Worm (Caenorhabditis elegans): Measurements from ENCODE around the gene ttr-27.

The ttr-27 gene

DNA sequence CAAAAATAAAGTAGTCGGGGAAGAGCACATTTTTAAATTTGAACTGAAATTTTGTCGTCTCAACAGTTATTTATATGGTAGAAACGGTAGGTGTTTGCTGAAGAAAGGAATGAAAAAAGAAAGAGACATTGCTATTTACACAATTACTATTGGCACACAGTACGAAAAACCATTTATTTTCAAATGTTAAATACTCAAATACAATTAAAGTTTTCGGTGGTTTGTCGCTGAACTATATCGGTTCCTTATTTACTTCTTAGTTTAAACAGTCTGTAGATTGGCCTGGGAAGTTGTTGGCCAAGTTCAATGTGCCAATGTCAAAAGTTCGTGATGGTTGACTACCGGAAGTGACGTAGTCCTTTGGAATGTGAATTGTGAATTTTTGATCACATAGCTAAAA, at the start of gene ttr-27:
Gene ttr-27, minus strand, starts transcription at position 45 of the 400 bp plus-strand sequence.
- TF ChIP-seq unc-62 (GFP tag; optimal IDR thresholded peaks at IDR 0.05), result no peak

DNA sequence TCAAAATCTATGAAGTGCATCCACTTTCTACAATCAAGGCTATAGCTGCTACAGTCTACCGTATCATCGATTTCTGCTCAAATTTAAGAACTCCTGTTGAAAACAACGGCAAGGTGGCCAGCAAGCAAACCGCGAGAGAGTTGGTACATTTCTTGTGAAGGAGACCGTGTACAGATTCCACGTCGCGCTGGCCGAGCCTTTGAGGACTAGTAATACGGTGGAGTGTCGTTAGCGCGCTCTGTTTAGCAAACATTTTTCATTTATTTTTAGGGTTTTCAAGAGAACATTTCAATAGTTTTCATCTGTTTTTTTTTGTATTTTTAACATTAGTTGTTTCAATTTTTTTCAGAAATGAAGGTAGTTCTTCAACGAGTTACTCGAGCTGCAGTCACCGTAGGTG, 48.4 kb upstream of the ttr-27 start, which contains the start of gene pqn-68:
Gene pqn-68, plus strand, starts transcription at position 350 of the 400 bp plus-strand sequence.
- TF ChIP-seq unc-62 (GFP tag; optimal IDR thresholded peaks at IDR 0.05), result no peak

DNA sequence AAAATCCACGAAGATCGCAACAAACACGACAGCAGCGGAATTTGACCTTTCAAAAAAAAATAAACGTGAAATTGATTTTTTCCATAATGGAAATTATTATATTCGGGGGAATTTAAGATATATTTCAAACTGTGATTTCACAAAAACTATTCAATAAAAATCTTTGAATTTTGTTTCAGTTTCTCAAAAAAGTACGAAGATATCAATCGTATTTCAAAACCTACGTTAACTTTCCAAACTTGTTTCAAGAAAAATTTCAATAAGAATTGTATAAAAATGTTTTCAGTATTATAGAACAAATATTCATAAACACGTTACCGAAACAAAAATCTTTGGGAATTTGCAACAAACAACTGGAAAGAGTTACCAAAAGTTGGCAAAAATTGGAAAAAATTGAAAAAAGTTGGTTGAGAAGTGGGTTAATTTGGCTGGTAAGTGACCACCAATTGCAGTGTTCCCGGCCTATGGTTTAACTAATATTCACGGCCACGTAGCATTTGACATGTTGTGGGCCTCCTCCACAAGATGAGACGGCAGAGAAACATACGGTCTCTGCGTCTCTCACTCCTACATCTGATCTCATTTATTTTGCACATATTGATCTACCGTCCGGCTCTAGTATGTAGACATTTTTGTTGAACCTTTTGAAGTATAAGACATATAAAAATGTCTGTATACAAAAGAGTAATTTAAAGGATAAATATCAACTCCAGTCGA, 47.1 kb upstream of the ttr-27 start, which contains the start of the genes T16G1.9 and T16G1.18:
Gene T16G1.9, minus strand, starts transcription at position 51 of the 717 bp plus-strand sequence.
Gene T16G1.18, plus strand, starts transcription at position 493 of the 717 bp plus-strand sequence.
- no peak for TF ChIP-seq unc-62 (GFP tag; optimal IDR thresholded peaks at IDR 0.05)

DNA sequence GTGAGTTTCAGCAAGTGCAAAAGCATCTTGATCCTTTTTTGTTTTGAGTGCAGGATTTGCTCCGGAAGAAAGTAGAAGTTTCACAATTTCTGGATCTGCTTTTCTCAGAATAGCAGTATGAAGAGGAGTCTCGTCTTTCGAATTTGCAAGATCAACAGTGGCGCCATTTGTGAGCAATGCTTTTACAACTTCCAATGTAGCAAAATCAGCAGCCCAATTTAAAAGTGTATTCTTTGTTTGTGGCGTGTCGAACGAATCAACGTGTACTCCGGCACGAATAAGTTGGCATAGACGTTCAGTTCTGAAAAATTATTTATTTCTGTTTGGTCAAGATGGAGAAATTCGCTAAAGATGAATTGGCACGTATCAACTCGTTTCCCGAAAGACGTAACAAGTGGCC, 45.7 kb upstream of the ttr-27 start, which contains the start of gene T16G1.13:
Gene T16G1.13, plus strand, starts transcription at position 301 of the 400 bp plus-strand sequence.
- no peak for TF ChIP-seq unc-62 (GFP tag; optimal IDR thresholded peaks at IDR 0.05)

DNA sequence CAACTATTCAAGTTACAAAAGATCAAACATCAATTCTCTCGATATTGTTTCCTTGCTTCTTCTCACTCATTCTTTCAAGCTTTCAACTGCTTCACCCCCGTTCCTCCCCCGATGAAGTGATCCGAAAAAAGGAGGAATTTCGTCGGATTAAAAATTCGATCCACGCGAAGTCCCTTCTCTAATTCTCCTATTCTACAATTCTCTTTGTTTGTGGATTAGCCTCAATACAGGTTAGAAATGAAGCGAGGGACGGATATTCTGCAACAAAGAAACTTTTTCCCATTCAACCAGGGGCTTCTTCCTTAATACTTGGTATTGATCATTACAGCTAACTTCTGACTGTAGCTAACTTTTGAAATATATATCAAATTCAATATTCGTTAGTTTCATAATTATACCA, 40.9 kb upstream of the ttr-27 start, which contains the start of gene grl-2:
Gene grl-2, plus strand, starts transcription at position 301 of the 400 bp plus-strand sequence.
- TF ChIP-seq unc-62 (GFP tag; optimal IDR thresholded peaks at IDR 0.05), result no peak

DNA sequence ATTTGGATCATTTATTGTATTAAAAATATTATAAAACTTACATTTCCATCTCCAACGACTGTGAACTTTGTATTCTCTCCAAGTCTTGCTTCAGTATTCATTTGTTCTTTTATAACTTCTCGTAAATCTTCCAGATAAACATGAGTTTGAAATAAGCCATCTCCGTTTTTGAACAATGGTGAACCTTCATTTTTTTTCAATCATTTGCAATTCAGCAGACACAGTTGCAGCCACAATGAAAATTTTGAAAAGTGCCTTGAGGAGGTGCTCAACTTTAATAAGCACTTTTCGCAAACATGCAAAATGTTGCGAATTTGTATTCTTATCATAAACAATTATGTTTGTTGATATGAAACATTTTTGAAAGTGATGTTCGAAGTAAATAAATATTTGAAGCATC, 40.3 kb upstream of the ttr-27 start, which contains the start of gene T16G1.3:
Gene T16G1.3, minus strand, starts transcription at position 101 of the 400 bp plus-strand sequence.
- no peak for TF ChIP-seq unc-62 (GFP tag; optimal IDR thresholded peaks at IDR 0.05)

DNA sequence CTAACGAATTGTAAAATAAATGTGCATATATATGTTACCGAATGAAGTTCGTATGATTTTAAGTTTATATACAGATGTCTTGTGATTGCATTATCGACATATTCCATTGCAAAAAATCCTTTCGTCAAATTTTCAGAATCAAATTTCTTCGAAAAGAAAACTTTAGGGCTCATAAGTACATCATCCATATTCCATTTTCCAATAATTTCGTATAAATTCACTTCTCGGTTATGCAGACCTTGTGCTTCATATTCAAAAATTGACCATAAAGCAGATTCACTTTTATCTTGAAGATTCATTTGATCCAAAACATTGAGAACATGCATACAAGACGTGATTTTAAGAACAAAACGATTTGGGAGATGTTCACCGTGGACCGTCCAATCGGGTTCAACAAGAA, 39.5 kb upstream of the ttr-27 start:
- TF ChIP-seq unc-62 (GFP tag; optimal IDR thresholded peaks at IDR 0.05), result no peak

DNA sequence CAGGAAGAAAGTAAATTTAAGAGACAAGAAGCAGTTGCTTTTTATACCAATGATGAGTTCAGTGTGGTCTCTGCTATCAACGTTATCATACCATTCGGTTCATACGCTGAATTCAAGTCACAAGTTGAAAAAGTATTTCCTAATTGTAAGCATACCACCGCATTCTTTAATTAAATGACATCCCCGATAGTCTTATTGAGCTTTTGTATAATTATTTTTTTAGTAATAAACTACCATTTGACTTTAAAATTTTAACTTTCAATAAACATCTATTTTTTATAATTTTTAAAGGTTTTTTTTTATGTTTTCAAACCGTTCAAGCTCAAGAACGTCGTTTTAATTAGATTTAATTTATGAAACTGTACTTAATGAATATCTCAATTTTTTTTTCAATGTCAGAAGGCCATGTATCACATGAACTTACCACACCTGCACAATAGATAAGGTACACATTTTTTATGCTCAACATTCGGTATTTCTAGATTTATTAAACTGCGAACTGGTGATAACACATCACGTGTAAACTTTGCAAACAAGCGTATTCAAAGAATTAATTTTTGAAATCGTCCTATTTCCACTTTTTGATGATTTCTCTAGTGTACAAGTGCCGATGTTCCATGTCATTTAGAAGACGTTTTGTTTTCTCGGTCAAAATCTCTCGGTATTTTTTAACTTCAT, 38.0 kb upstream of the ttr-27 start, which contains the start of gene T16G1.4:
Gene T16G1.4, minus strand, starts transcription at position 51 of the 678 bp plus-strand sequence.
- TF ChIP-seq unc-62 (GFP tag; optimal IDR thresholded peaks at IDR 0.05), result no peak

DNA sequence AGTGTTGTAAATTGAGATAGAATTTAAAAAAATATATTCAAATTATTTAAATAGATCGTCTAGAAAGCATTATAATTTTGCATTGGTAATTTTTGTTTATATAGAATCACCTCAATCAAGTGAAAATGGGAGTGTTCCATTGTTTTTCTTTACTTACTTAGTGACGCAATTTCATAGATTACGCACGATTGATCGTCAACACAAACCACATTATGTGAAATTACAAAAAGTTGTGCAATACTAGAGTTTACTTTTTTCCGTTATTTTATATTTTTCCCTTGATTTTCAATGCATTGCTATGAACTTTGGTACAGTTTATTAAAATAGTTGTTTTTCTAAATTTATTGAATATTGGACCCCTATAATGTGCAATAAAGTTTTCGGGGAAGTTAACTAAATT, 35.5 kb upstream of the ttr-27 start, which contains the start of gene T16G1.5:
Gene T16G1.5, minus strand, starts transcription at position 119 of the 400 bp plus-strand sequence.
- TF ChIP-seq unc-62 (GFP tag; optimal IDR thresholded peaks at IDR 0.05), result no peak

DNA sequence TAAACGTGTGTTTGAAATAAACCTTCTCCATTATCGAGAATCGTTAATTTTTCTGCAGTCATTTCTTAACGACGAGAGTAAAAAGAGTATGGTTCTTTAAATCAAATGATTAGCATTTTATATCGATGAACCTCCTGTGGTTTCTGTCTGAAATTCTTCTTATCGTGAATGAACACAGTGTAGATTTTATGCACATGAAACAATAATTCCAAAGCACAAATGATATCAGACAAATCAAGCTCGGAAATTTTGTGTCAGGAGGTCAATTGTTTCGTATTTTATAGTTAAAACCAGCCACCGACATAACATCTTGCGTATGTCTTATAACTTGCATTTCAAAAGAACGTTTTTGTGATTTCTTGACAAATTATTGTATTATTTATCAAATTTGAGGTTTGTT, 33.2 kb upstream of the ttr-27 start, which contains the start of gene T16G1.6:
Gene T16G1.6, minus strand, starts transcription at position 77 of the 400 bp plus-strand sequence.
- no peak for TF ChIP-seq unc-62 (GFP tag; optimal IDR thresholded peaks at IDR 0.05)

DNA sequence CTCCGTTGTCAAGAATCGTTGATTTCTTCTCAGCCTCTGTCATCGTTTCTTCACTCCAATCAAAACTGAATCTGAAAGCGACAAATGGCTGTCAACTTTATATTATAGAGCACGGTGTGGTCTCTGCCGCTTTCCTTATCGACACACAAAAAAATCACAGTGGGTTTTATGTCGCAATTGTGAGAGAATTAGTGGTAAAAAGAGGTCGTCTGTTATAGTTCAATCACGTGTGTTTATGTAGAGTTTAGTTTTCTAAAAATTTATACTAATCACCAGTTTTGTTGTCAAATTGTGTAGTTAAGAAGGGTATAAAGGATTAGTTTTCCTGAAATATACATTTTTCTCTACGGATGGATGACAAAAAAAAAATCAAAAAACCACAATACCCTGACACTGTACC, 31.1 kb upstream of the ttr-27 start, which contains the start of gene T16G1.7:
Gene T16G1.7, minus strand, starts transcription at position 137 of the 400 bp plus-strand sequence.
- TF ChIP-seq unc-62 (GFP tag; optimal IDR thresholded peaks at IDR 0.05), result no peak

DNA sequence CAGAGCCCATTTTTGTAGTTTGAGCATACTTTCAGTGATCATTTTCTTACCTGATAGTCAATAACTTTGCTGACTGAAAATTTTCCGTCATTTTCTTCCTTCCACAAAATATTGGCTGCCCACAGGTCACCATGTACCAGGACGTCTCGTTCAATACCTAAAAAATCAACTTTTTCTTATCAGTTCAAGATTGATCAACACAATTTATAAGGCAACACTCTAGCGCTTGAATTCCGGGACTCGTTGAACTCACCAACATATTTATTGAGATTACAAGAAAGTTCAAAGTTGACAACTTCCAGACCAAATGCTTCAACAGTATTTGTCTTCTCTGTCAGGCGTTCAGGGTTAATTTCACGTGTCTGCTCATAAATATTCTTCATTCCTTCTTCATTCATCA, 29.8 kb upstream of the ttr-27 start:
- no peak for TF ChIP-seq unc-62 (GFP tag; optimal IDR thresholded peaks at IDR 0.05)

DNA sequence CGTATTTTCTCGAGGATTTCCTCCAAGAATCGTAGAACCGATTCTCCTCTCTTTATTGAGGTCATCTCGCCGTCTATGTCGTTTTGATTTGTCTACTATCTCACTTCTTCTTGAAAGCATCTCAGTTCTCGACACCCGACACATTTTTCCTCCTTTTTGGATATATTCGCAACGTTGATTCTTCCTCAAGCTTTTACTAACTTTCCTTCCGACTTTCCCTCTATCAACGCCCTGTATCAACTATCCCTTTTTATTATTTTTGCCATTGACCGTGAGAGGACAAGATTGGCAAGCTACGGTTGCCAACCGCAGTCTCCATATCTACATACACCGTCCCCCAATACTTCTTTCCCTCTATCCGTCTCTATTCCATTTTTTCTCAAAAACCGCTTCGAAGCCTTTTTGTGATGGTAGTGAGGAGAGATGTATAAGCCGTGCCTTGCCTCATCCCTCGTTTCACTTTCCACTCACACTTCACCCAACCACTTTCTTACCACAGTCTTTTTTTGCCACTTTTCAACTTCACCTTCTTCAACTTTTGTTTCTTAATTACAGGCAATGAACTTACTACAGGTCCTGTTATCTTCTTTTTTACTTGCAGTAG, 25.1 kb upstream of the ttr-27 start, which contains the start of gene T16G1.2:
Gene T16G1.2, plus strand, starts transcription at position 554 of the 604 bp plus-strand sequence.
- TF ChIP-seq unc-62 (GFP tag; optimal IDR thresholded peaks at IDR 0.05), result no peak

DNA sequence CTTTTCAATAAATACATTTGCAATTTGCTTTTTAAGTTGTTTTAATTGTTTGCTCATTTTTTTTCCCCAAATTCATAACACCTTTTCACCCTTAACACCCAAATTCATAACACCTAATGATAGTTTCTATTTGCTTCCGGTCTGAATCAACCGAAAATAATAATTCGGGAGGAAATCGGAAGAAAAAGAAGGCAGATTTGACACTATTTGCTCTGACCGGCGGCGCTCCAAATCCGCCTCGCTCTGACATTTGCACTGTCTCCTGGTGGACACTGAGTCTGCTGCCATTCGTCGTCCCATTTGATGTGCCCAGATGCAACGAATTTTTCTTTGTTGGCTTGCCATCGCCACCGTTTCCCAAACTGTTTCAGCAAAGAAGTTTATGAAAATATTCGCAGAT, 20.2 kb upstream of the ttr-27 start, which contains the start of gene pqn-67:
Gene pqn-67, plus strand, starts transcription at position 301 of the 400 bp plus-strand sequence.
- no peak for TF ChIP-seq unc-62 (GFP tag; optimal IDR thresholded peaks at IDR 0.05)

DNA sequence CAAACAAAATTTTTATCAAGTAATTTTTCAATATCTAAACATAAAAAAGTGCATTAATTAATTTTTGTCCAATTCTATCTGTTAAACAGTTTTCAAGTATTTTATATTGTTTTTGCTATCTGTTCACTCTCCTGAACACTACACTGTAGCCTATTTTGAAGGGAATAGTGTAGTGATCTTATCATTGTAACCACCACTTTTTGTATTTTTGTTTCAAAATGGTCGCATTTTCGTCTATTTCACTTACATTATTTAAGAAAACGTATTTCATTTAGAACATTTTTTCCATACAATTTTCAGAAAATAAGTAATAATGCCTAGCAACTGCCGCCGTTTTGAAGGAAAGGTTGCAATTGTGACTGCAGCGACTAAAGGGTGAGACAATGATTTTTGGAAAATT, 18.4 kb upstream of the ttr-27 start, which contains the start of gene dhrs-4:
Gene dhrs-4, plus strand, starts transcription at position 301 of the 400 bp plus-strand sequence.
- no peak for TF ChIP-seq unc-62 (GFP tag; optimal IDR thresholded peaks at IDR 0.05)
